Worm (Caenorhabditis elegans) whole organism, L2 larva: ENCODE measurements around the gene K06H7.7.

ENCODE experiments used
- alr-1 ChIP-seq: fragments of 150-350 bp; optimal IDR thresholded peaks from 2 replicates; lab custom pipeline; 2014; ENCODE audit warnings: missing biosample characterization, missing genetic modification characterization
- aly-2 ChIP-seq: fragments of 150-350 bp; optimal IDR thresholded peaks from 2 replicates; lab custom pipeline; 2014; ENCODE audit warnings: missing biosample characterization, missing genetic modification characterization
- blmp-1 ChIP-seq: sonication (generic microtip); optimal IDR thresholded peaks from 2 replicates; lab custom pipeline; 2017; ENCODE audit warnings: missing genetic modification characterization, mild to moderate bottlenecking, missing compliant biosample characterization, antibody characterized with exemption, moderate library complexity; ENCODE audit not compliant: insufficient read depth
- ceh-16 ChIP-seq: fragments of 150-350 bp; optimal IDR thresholded peaks from 2 replicates; lab custom pipeline; 2014; ENCODE audit warnings: missing biosample characterization, missing genetic modification characterization
- elt-3 ChIP-seq: sonication (generic microtip); optimal IDR thresholded peaks from 2 replicates; lab custom pipeline; 2017; ENCODE audit warnings: missing biosample characterization, missing genetic modification characterization
- lin-39 ChIP-seq: fragments of 150-350 bp; optimal IDR thresholded peaks from 2 replicates; lab custom pipeline; 2014; ENCODE audit warnings: missing biosample characterization, missing genetic modification reagents, missing genetic modification characterization
- nhr-10 ChIP-seq: sonication (generic microtip); optimal IDR thresholded peaks from 2 replicates; lab custom pipeline; 2017; ENCODE audit warnings: missing biosample characterization, missing genetic modification characterization
- nhr-23 ChIP-seq: fragments of 150-350 bp; optimal IDR thresholded peaks from 2 replicates; lab custom pipeline; 2014; ENCODE audit warnings: missing biosample characterization, missing genetic modification reagents, missing genetic modification characterization
- skn-1 ChIP-seq: sonication (generic microtip); optimal IDR thresholded peaks from 2 replicates; lab custom pipeline; 2017; ENCODE audit warnings: missing biosample characterization, missing genetic modification characterization
- snpc-4 ChIP-seq: fragments of 150-350 bp; optimal IDR thresholded peaks from 2 replicates; lab custom pipeline; 2014; ENCODE audit warnings: missing biosample characterization, missing genetic modification characterization
- unc-62 ChIP-seq: fragments of 150-350 bp; optimal IDR thresholded peaks from 2 replicates; lab custom pipeline; 2014; ENCODE audit warnings: missing biosample characterization, missing genetic modification reagents, missing genetic modification characterization

DNA sequence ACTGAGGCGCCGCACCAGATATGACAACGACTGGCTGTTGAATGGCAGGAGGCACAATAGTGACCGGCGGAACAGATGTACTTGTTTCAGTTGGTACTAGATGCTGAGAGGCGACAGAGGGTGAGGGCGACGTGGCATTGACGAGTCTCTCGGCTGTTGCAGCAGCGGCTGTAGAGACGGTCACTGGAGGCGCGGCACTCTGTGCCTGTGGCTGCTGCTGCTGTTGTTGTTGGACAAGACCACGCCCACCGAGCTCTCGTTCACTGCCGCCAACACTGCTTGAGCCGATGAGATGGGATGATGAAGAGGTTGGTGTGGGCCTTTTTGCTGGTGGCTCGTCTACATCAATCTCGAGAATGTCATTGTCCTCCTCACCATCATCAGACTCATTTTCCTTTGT lies 31.9 kb upstream of the K06H7.7 start:
- TF ChIP-seq skn-1 (tag; lab: Kevin White, UChicago), result no peak
- TF ChIP-seq alr-1, result no peak
- TF ChIP-seq aly-2 (tag; lab: Kevin White, UChicago), result no peak
- no peak for TF ChIP-seq unc-62 (GFP tag; lab: Kevin White, UChicago)
- no peak for TF ChIP-seq nhr-10 (tag; lab: Kevin White, UChicago)
- TF ChIP-seq elt-3 (tag; lab: Kevin White, UChicago), result no peak
- no peak for TF ChIP-seq lin-39
- TF ChIP-seq blmp-1 (tag; lab: Kevin White, UChicago), result no peak
- TF ChIP-seq nhr-23 (tag; lab: Kevin White, UChicago), result no peak
- no peak for TF ChIP-seq ceh-16
- no peak for TF ChIP-seq snpc-4
